Fruit fly (Drosophila melanogaster) whole organism, embryonic: ENCODE measurements around the gene Nasp.

ENCODE experiments used
- C15 ChIP-seq: fragments of 200-800 bp; sonication (Bioruptor generic); IDR thresholded peaks from 3 replicates; pipeline ENCODE4 v1.3.6; 2022; ENCODE audit warnings: missing biosample characterization, missing genetic modification characterization
- CG11085 ChIP-seq: fragments of 200-800 bp; sonication (Bioruptor generic); IDR thresholded peaks from 2 replicates; pipeline ENCODE4 v1.3.6; 2022; ENCODE audit warnings: missing biosample characterization, missing genetic modification characterization
- CG11695 ChIP-seq: fragments of 200-800 bp; sonication (Bioruptor generic); IDR thresholded peaks from 3 replicates; pipeline ENCODE4 v1.3.6; 2022; ENCODE audit warnings: missing biosample characterization, missing genetic modification characterization
- CG11723 ChIP-seq: fragments of 200-800 bp; sonication (Bioruptor generic); optimal IDR thresholded peaks from 2 replicates; lab custom pipeline; 2017; ENCODE audit warnings: missing biosample characterization, mild to moderate bottlenecking, missing genetic modification characterization
- CG12391 ChIP-seq: fragments of 200-800 bp; sonication (Bioruptor generic); optimal IDR thresholded peaks from 3 replicates; lab custom pipeline; 2018; ENCODE audit warnings: missing biosample characterization, mild to moderate bottlenecking, missing genetic modification characterization, moderate library complexity
- CG13424 ChIP-seq: fragments of 200-800 bp; sonication (Bioruptor generic); optimal IDR thresholded peaks from 2 replicates; lab custom pipeline; 2019; ENCODE audit warnings: missing biosample characterization, mild to moderate bottlenecking, missing genetic modification characterization, moderate library complexity
- CG15479 ChIP-seq: fragments of 200-800 bp; sonication (Bioruptor generic); optimal IDR thresholded peaks from 3 replicates; lab custom pipeline; 2019; ENCODE audit warnings: missing biosample characterization, mild to moderate bottlenecking, missing genetic modification characterization, moderate library complexity
- CG17328 ChIP-seq: fragments of 200-800 bp; sonication (Bioruptor generic); IDR thresholded peaks from 2 replicates; pipeline ENCODE4 v1.3.6; 2022; ENCODE audit warnings: missing biosample characterization, missing genetic modification characterization
- CG17359 ChIP-seq: fragments of 200-800 bp; sonication (Bioruptor generic); optimal IDR thresholded peaks from 3 replicates; lab custom pipeline; 2018; ENCODE audit warnings: missing biosample characterization, mild to moderate bottlenecking, missing genetic modification characterization, moderate library complexity
- CG18262 ChIP-seq: fragments of 200-800 bp; optimal IDR thresholded peaks from 3 replicates; lab custom pipeline; 2019; ENCODE audit warnings: missing biosample characterization, mild to moderate bottlenecking, missing genetic modification characterization, moderate library complexity
- CG2116 ChIP-seq: fragments of 200-800 bp; sonication (Bioruptor generic); optimal IDR thresholded peaks from 3 replicates; lab custom pipeline; 2018; ENCODE audit warnings: missing biosample characterization, mild to moderate bottlenecking, missing genetic modification characterization
- CG30431 ChIP-seq: fragments of 200-800 bp; sonication (Bioruptor generic); optimal IDR thresholded peaks from 2 replicates; lab custom pipeline; 2017; ENCODE audit warnings: missing biosample characterization, missing genetic modification characterization
- CG31224 ChIP-seq: fragments of 200-800 bp; sonication (Bioruptor generic); IDR thresholded peaks from 2 replicates; pipeline ENCODE4 v1.3.6; 2022; ENCODE audit warnings: missing biosample characterization, missing genetic modification characterization
- CG43689 ChIP-seq: fragments of 200-800 bp; sonication (Bioruptor generic); IDR thresholded peaks from 2 replicates; pipeline ENCODE4 v1.3.6; 2022; ENCODE audit warnings: missing biosample characterization, missing genetic modification characterization
- CG4730 ChIP-seq: fragments of 200-800 bp; sonication (Bioruptor generic); IDR thresholded peaks from 2 replicates; pipeline ENCODE4 v1.3.6; 2022; ENCODE audit warnings: missing biosample characterization, missing genetic modification characterization
- CG4820 ChIP-seq: fragments of 200-800 bp; sonication (Bioruptor generic); optimal IDR thresholded peaks from 3 replicates; lab custom pipeline; 2016; ENCODE audit warnings: missing biosample characterization, missing genetic modification characterization
- CG6813 ChIP-seq: fragments of 200-800 bp; sonication (Bioruptor generic); optimal IDR thresholded peaks from 2 replicates; lab custom pipeline; 2017; ENCODE audit warnings: missing biosample characterization, missing genetic modification characterization, mild to moderate bottlenecking, moderate library complexity, missing genetic modification reagents
- CG8281 ChIP-seq: fragments of 200-800 bp; sonication (Bioruptor generic); optimal IDR thresholded peaks from 2 replicates; lab custom pipeline; 2018; ENCODE audit warnings: missing biosample characterization, mild to moderate bottlenecking, missing genetic modification characterization, moderate library complexity
- CG8765 ChIP-seq: fragments of 200-800 bp; sonication (Bioruptor generic); IDR thresholded peaks from 2 replicates; pipeline ENCODE4 v1.3.6; 2022; ENCODE audit warnings: missing biosample characterization, missing genetic modification characterization
- Camta ChIP-seq: fragments of 200-800 bp; sonication (Bioruptor generic); optimal IDR thresholded peaks from 2 replicates; lab custom pipeline; 2016; ENCODE audit warnings: missing biosample characterization, missing genetic modification characterization
- Dek ChIP-seq: fragments of 200-800 bp; sonication (Bioruptor generic); optimal IDR thresholded peaks from 3 replicates; lab custom pipeline; 2019; ENCODE audit warnings: missing biosample characterization, mild to moderate bottlenecking, missing genetic modification characterization, moderate library complexity
- Elba2 ChIP-seq: fragments of 200-800 bp; sonication (Bioruptor generic); optimal IDR thresholded peaks from 3 replicates; lab custom pipeline; 2016; ENCODE audit warnings: missing biosample characterization, missing genetic modification characterization
- Fer1 ChIP-seq: fragments of 200-800 bp; sonication (Bioruptor generic); optimal IDR thresholded peaks from 2 replicates; lab custom pipeline; 2017; ENCODE audit warnings: missing biosample characterization, mild to moderate bottlenecking, missing genetic modification characterization
- HHEX ChIP-seq: fragments of 200-800 bp; sonication (Bioruptor generic); optimal IDR thresholded peaks from 3 replicates; lab custom pipeline; 2017; ENCODE audit warnings: missing biosample characterization, mild to moderate bottlenecking, missing genetic modification characterization, missing genetic modification reagents
- HLH3B ChIP-seq: fragments of 200-800 bp; sonication (Bioruptor generic); IDR thresholded peaks from 2 replicates; pipeline ENCODE4 v1.3.6; 2022; ENCODE audit warnings: missing biosample characterization, missing genetic modification characterization
- HmgZ ChIP-seq: fragments of 200-800 bp; sonication (Bioruptor generic); optimal IDR thresholded peaks from 2 replicates; lab custom pipeline; 2018; ENCODE audit warnings: missing biosample characterization, mild to moderate bottlenecking, missing genetic modification characterization
- Lhr ChIP-seq: fragments of 200-800 bp; sonication (Bioruptor generic); optimal IDR thresholded peaks from 3 replicates; lab custom pipeline; 2017; ENCODE audit warnings: mild to moderate bottlenecking, missing biosample characterization, missing genetic modification reagents, missing genetic modification characterization
- Six4 ChIP-seq: fragments of 200-800 bp; sonication (Bioruptor generic); optimal IDR thresholded peaks from 2 replicates; lab custom pipeline; 2016; ENCODE audit warnings: missing biosample characterization, missing genetic modification characterization
- Sox102F ChIP-seq: fragments of 200-800 bp; sonication (Bioruptor generic); optimal IDR thresholded peaks from 2 replicates; lab custom pipeline; 2018; ENCODE audit warnings: missing biosample characterization, mild to moderate bottlenecking, missing genetic modification characterization, moderate library complexity
- Stat92E ChIP-seq, 3 experiments: fragments of >200 bp in 2 of 3; fragments of 200-800 bp in 1 of 3; sonication (Bioruptor generic) in 1 of 3; optimal IDR thresholded peaks; 2 replicates each; lab custom pipeline; 2017 to 2019; ENCODE audit warnings: missing biosample characterization in 3 of 3, missing genetic modification characterization in 3 of 3, mild to moderate bottlenecking in 1 of 3, moderate library complexity in 1 of 3
- ac ChIP-seq: fragments of 200-800 bp; sonication (Bioruptor generic); optimal IDR thresholded peaks from 3 replicates; lab custom pipeline; 2017; ENCODE audit warnings: missing biosample characterization, mild to moderate bottlenecking, missing genetic modification characterization
- al ChIP-seq: fragments of 200-800 bp; sonication (Bioruptor generic); IDR thresholded peaks from 2 replicates; pipeline ENCODE4 v1.3.6; 2022; ENCODE audit warnings: missing biosample characterization, missing genetic modification characterization
- bsh ChIP-seq, 2 experiments: fragments of 200-800 bp; sonication (Bioruptor generic); optimal IDR thresholded peaks; 2 replicates each; lab custom pipeline; 2017 to 2018; ENCODE audit warnings: mild to moderate bottlenecking in 2 of 2, missing biosample characterization in 2 of 2, missing genetic modification characterization in 2 of 2, moderate library complexity in 1 of 2
- dan ChIP-seq: fragments of 200-800 bp; sonication (Bioruptor generic); IDR thresholded peaks from 2 replicates; pipeline ENCODE4 v1.3.6; 2022; ENCODE audit warnings: missing biosample characterization, missing genetic modification characterization
- dpn ChIP-seq, 2 experiments: fragments of 200-800 bp; sonication (Bioruptor generic); optimal IDR thresholded peaks; 3 replicates each; lab custom pipeline; 2016; ENCODE audit warnings: missing biosample characterization in 2 of 2, missing genetic modification characterization in 2 of 2
- esg ChIP-seq: fragments of 200-800 bp; sonication (Bioruptor generic); conservative IDR thresholded peaks from 2 replicates; pipeline ENCODE4 v1.3.6; 2022; ENCODE audit warnings: missing biosample characterization, missing genetic modification characterization
- fd102C ChIP-seq: fragments of 200-800 bp; sonication (Bioruptor generic); optimal IDR thresholded peaks from 2 replicates; lab custom pipeline; 2018; ENCODE audit warnings: missing biosample characterization, mild to moderate bottlenecking, missing genetic modification characterization, moderate library complexity
- fd3F ChIP-seq: fragments of 200-800 bp; sonication (Bioruptor generic); optimal IDR thresholded peaks from 2 replicates; lab custom pipeline; 2018; ENCODE audit warnings: missing biosample characterization, mild to moderate bottlenecking, missing genetic modification characterization, moderate library complexity
- gsb-n ChIP-seq: fragments of 200-800 bp; sonication (Bioruptor generic); optimal IDR thresholded peaks from 3 replicates; lab custom pipeline; 2018; ENCODE audit warnings: missing biosample characterization, mild to moderate bottlenecking, missing genetic modification characterization
- ham ChIP-seq: fragments of 200-800 bp; sonication (Bioruptor generic); IDR thresholded peaks from 2 replicates; pipeline ENCODE4 v1.3.6; 2022; ENCODE audit warnings: missing biosample characterization, missing genetic modification characterization
- hb ChIP-seq: fragments of 200-800 bp; sonication (Bioruptor generic); IDR thresholded peaks from 3 replicates; pipeline ENCODE4 v1.3.6; 2022; ENCODE audit warnings: missing biosample characterization, missing genetic modification characterization; ENCODE audit not compliant: partially characterized antibody
- her ChIP-seq: fragments of 200-800 bp; sonication (Bioruptor generic); optimal IDR thresholded peaks from 2 replicates; lab custom pipeline; 2016; ENCODE audit warnings: missing biosample characterization, missing genetic modification characterization
- nerfin-1 ChIP-seq: fragments of 200-800 bp; sonication (Bioruptor generic); optimal IDR thresholded peaks from 3 replicates; lab custom pipeline; 2019; ENCODE audit warnings: missing biosample characterization, mild to moderate bottlenecking, missing genetic modification characterization, moderate library complexity
- peb ChIP-seq: fragments of 200-800 bp; sonication (Bioruptor generic); IDR thresholded peaks from 2 replicates; pipeline ENCODE4 v1.3.6; 2022; ENCODE audit warnings: missing biosample characterization, missing genetic modification characterization
- pnt ChIP-seq: fragments of 200-800 bp; sonication (Bioruptor generic); optimal IDR thresholded peaks from 3 replicates; lab custom pipeline; 2016; ENCODE audit warnings: missing biosample characterization, missing genetic modification characterization
- run ChIP-seq: fragments of 200-800 bp; sonication (Bioruptor generic); optimal IDR thresholded peaks from 3 replicates; lab custom pipeline; 2018; ENCODE audit warnings: missing biosample characterization, mild to moderate bottlenecking, missing genetic modification characterization
- salm ChIP-seq: fragments of 200-800 bp; sonication (Bioruptor generic); optimal IDR thresholded peaks from 2 replicates; lab custom pipeline; 2018; ENCODE audit warnings: missing biosample characterization, mild to moderate bottlenecking, missing genetic modification characterization
- shn ChIP-seq: fragments of 200-800 bp; sonication (Bioruptor generic); optimal IDR thresholded peaks from 3 replicates; lab custom pipeline; 2016; ENCODE audit warnings: missing biosample characterization, missing genetic modification characterization

Gene Nasp

dm6 chr3R:8744198-8744597, 3.4 kb upstream of the Nasp start (continued):
- TF ChIP-seq CG17328 (GFP tag; lab: Robert Waterston, UW) = 0 out of 2 replicates have a peak, but pooled peaks have one; percentile 15
- TF ChIP-seq Fer1 (GFP tag; lab: Kevin White, UChicago) = peak; percentile 45
- peak; percentile 61 for TF ChIP-seq pnt
- TF ChIP-seq her (GFP tag; lab: Kevin White, UChicago) = no peak
- TF ChIP-seq HHEX (GFP tag; lab: Kevin White, UChicago) = peak; percentile 10
- TF ChIP-seq nerfin-1 (tag; lab: Kevin White, UChicago) = no peak
- peak; percentile 10; the same call in 1 of the 2 replicates for TF ChIP-seq peb (GFP tag; lab: Robert Waterston, UW)
- TF ChIP-seq CG18262 (tag; lab: Kevin White, UChicago) = peak; percentile 34
- peak; percentile 57; the same call in 1 of the 2 replicates for TF ChIP-seq HLH3B (GFP tag; lab: Robert Waterston, UW)
- TF ChIP-seq Dek = no peak
- TF ChIP-seq CG11723 (GFP tag; lab: Kevin White, UChicago) = peak; percentile 18
- peak; percentile 4 for TF ChIP-seq shn (GFP tag; lab: Kevin White, UChicago)
- TF ChIP-seq, all 482 proteins: peak for 174

dm6 chr3R:8746354-8746753, 1.2 kb upstream of the Nasp start:
- TF ChIP-seq CG8281 (tag; lab: Kevin White, UChicago) (peak; percentile 21), CG13424 (tag; lab: Kevin White, UChicago) (peak; percentile 59), HmgZ (tag; lab: Kevin White, UChicago) (peak; percentile 1), esg (GFP tag; lab: Robert Waterston, UW) (peak; percentile 68), Camta (GFP tag; lab: Kevin White, UChicago) (peak; percentile 45), CG4820 (GFP tag; lab: Kevin White, UChicago) (peak; percentile 65), ham (GFP tag; lab: Robert Waterston, UW) (no peak), fd102C (GFP tag; lab: Kevin White, UChicago) (peak; percentile 25), dan (GFP tag; lab: Robert Waterston, UW) (no peak), CG8765 (peak; percentile 63), Lhr (peak; percentile 22), Elba2 (peak; percentile 78), salm (tag; lab: Kevin White, UChicago) (peak; percentile 51), run (tag; lab: Kevin White, UChicago) (peak; percentile 38), Sox102F (GFP tag; lab: Kevin White, UChicago) (peak; percentile 82), CG6813 (GFP tag; lab: Kevin White, UChicago) (peak; percentile 45), fd3F (peak; percentile 8), Six4 (GFP tag; lab: Kevin White, UChicago) (peak; percentile 56), CG43689 (0 out of 2 replicates have a peak, but pooled peaks have one; percentile 34), CG31224 (GFP tag; lab: Robert Waterston, UW) (peak; percentile 47; the same call in 1 of the 2 replicates), al (GFP tag; lab: Robert Waterston, UW) (0 out of 2 replicates have a peak, but pooled peaks have one; percentile 22), CG15479 (peak; percentile 24), ac (no peak), CG11695 (peak; percentile 57; the same call in 2 of the 3 replicates), bsh (GFP tag; optimal IDR thresholded peaks at IDR 0.05; lab: Kevin White, UChicago) (peak in 1 of 2 experiments; percentile 75), Stat92E (GFP tag; optimal IDR thresholded peaks at IDR 0.05; lab: Kevin White, UChicago) (no peak), CG18262 (tag; lab: Kevin White, UChicago) (peak; percentile 75), CG17359 (tag; lab: Kevin White, UChicago) (peak; percentile 67), CG30431 (GFP tag; lab: Kevin White, UChicago) (peak; percentile 51), CG12391 (peak; percentile 74), C15 (no peak), gsb-n (tag; lab: Kevin White, UChicago) (peak; percentile 65), dpn (GFP tag; optimal IDR thresholded peaks at IDR 0.05; lab: Kevin White, UChicago) (peak in 1 of 2 experiments; percentile 63), hb (GFP tag; lab: Robert Waterston, UW) (no peak), CG4730 (GFP tag; lab: Robert Waterston, UW) (peak; percentile 40; the same call in 1 of the 2 replicates), CG2116 (peak; percentile 13), CG11085 (GFP tag; lab: Robert Waterston, UW) (0 out of 2 replicates have a peak, but pooled peaks have one; percentile 22)
